Worm (Caenorhabditis elegans): ENCODE measurements around the gene C08F8.15.
"Not testable (repeated sequence)": the region's sequence is repeated elsewhere in the genome, so short reads cannot be mapped to it uniquely, and the experiment has no call there.

Gene C08F8.15

DNA sequence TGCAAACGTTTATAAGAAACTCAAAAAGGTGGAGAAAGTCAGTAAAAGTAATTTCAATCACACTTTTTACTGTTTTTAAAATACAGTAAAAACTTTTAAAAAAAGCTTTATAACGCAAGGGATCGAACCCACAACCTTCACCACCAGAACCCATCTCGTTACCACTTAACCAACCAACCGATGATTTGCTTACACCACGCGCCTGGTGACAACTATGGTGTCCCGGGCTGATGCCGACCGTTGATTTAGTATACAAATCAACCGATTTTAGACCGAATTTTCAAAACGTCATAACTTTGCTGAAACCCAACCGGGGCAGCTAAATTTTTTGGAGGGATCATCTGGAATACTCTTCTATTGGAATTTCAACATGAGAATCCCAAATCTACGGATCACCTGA lies 36.3 kb upstream of the C08F8.15 start:
- TF ChIP-seq ceh-100 (GFP tag; IDR thresholded peaks at IDR 0.05) (peak; percentile 65; the same call in 1 of the 2 replicates), B0261.1 (tag; optimal IDR thresholded peaks at IDR 0.05) (peak; percentile 47), tbp1 (GFP tag; optimal IDR thresholded peaks at IDR 0.05) (peak; percentile 77), egl-44 (GFP tag; IDR thresholded peaks at IDR 0.05) (peak; percentile 55; the same call in 1 of the 2 replicates), nfyb-1 (GFP tag; IDR thresholded peaks at IDR 0.05) (peak; percentile 70), D2030.7 (GFP tag; IDR thresholded peaks at IDR 0.05) (peak; percentile 60), hsf-1 (GFP tag; IDR thresholded peaks at IDR 0.05) (0 out of 2 replicates have a peak, but pooled peaks have one; percentile 58), C17E4.6 (GFP tag; IDR thresholded peaks at IDR 0.05) (0 out of 2 replicates have a peak, but pooled peaks have one; percentile 23), rpc-1 (tag; optimal IDR thresholded peaks at IDR 0.05) (peak; percentile 15), hmg-1.2 (GFP tag; IDR thresholded peaks at IDR 0.05) (peak; percentile 55), nhr-120 (GFP tag; IDR thresholded peaks at IDR 0.05) (0 out of 2 replicates have a peak, but pooled peaks have one; percentile 60), lin-26 (GFP tag; IDR thresholded peaks at IDR 0.05) (peak; percentile 91), ztf-25 (GFP tag; IDR thresholded peaks at IDR 0.05) (peak; percentile 82), Y95B8A.8 (GFP tag; IDR thresholded peaks at IDR 0.05) (0 out of 2 replicates have a peak, but pooled peaks have one; percentile 49)
- not testable (repeated sequence) for TF ChIP-seq rpc-1 (optimal IDR thresholded peaks at IDR 0.05)

DNA sequence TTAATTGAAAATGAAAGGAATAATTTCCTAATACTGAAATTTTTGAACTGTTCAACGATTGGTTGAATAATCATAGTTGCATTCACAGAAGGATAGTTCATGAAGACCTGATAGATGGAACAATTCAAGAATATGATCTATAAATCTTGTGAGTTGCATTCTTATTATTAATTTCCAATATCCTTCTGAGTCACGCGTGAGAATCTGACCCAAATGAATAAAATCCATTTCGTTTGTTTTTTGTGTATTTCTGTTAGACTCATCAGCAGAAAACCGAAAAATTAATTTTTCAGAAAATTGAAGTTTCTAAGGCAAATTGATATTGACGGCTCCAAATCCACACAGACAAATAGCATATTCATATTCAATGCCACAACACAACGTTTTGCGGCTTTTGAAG lies 28.8 kb upstream of the C08F8.15 start, which contains the start of gene fbxb-79:
TSS of gene fbxb-79 (minus strand) at position 101 of the 400 bp plus-strand sequence.
- TF ChIP-seq attf-3 (GFP tag; conservative IDR thresholded peaks at IDR 0.05) = no peak
- no peak for TF ChIP-seq D2030.7 (GFP tag; IDR thresholded peaks at IDR 0.05)
- TF ChIP-seq dox-1 (GFP tag; IDR thresholded peaks at IDR 0.05) = no peak
- no peak for TF ChIP-seq nfya-1 (tag; optimal IDR thresholded peaks at IDR 0.05; ENCODE audit: borderline replicate concordance, insufficient read depth)
- TF ChIP-seq gei-17 (GFP tag; optimal IDR thresholded peaks at IDR 0.05) = no peak
- no peak for TF ChIP-seq lir-1 (GFP tag; conservative IDR thresholded peaks at IDR 0.05)
- no peak for TF ChIP-seq lin-26 (GFP tag; IDR thresholded peaks at IDR 0.05)
- no peak for TF ChIP-seq rec-8 (tag; optimal IDR thresholded peaks at IDR 0.05)
- TF ChIP-seq rpc-1 (optimal IDR thresholded peaks at IDR 0.05) = no peak
- no peak for TF ChIP-seq rpc-1 (tag; optimal IDR thresholded peaks at IDR 0.05)
- no peak for TF ChIP-seq ccch-3 (GFP tag; optimal IDR thresholded peaks at IDR 0.05)
- no peak for TF ChIP-seq F33H1.4 (GFP tag; IDR thresholded peaks at IDR 0.05)
- no peak for TF ChIP-seq ztf-3 (GFP tag; optimal IDR thresholded peaks at IDR 0.05)
- TF ChIP-seq ets-4 (GFP tag; optimal IDR thresholded peaks at IDR 0.05) = no peak
- TF ChIP-seq madf-3 (GFP tag; IDR thresholded peaks at IDR 0.05) = no peak
- TF ChIP-seq ZK185.1 (tag; optimal IDR thresholded peaks at IDR 0.05; ENCODE audit: poor library complexity, severe bottlenecking) = no peak
- no peak for TF ChIP-seq hrde-1 (tag; optimal IDR thresholded peaks at IDR 0.05; ENCODE audit: borderline replicate concordance)
- TF ChIP-seq ztf-18 (tag; optimal IDR thresholded peaks at IDR 0.05) = no peak
- no peak for TF ChIP-seq snpc-3.4 (tag; optimal IDR thresholded peaks at IDR 0.05)
- no peak for TF ChIP-seq snpc-1.3 (tag; optimal IDR thresholded peaks at IDR 0.05; ENCODE audit: insufficient read depth)

DNA sequence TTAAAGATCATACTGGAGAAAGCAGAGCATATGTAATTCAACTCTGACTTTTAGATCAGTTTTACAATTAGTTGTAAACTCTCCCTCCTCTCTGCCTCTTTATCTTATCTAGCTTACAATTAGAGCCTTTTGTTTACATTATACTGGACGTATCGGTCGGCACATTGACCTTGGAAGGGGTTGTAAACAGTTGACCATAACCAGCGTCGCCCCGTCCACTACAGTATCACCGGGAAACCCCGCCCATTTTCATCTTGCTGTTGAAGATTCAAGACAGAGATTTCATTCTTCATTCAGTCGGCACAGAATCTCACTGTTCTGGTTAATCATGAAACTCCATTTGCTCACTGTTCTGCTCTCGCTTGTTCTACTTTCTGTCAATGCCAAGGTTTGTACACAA lies 26.1 kb upstream of the C08F8.15 start, which contains the start of gene sdz-27:
TSS of gene sdz-27 (plus strand) at position 301 of the 400 bp plus-strand sequence.
- no peak for TF ChIP-seq hlh-12 (tag; optimal IDR thresholded peaks at IDR 0.05)
- no peak for TF ChIP-seq dpff-1 (tag; optimal IDR thresholded peaks at IDR 0.05)
- TF ChIP-seq lsy-27 (tag; optimal IDR thresholded peaks at IDR 0.05; ENCODE audit: borderline replicate concordance, insufficient read depth) = no peak
- no peak for TF ChIP-seq nfya-1 (tag; optimal IDR thresholded peaks at IDR 0.05; ENCODE audit: borderline replicate concordance, insufficient read depth)
- TF ChIP-seq cebp-2 (GFP tag; IDR thresholded peaks at IDR 0.05) = no peak
- no peak for TF ChIP-seq lin-54 (GFP tag; optimal IDR thresholded peaks at IDR 0.05)
- no peak for TF ChIP-seq egl-18 (GFP tag; IDR thresholded peaks at IDR 0.05)
- no peak for TF ChIP-seq ztf-26 (tag; optimal IDR thresholded peaks at IDR 0.05)
- no peak for TF ChIP-seq let-607 (tag; optimal IDR thresholded peaks at IDR 0.05)
- no peak for TF ChIP-seq T26A5.8 (tag; optimal IDR thresholded peaks at IDR 0.05)
- no peak for TF ChIP-seq die-1 (tag; optimal IDR thresholded peaks at IDR 0.05)
- TF ChIP-seq F33H1.4 (GFP tag; IDR thresholded peaks at IDR 0.05) = no peak
- TF ChIP-seq F10E7.11 (tag; optimal IDR thresholded peaks at IDR 0.05) = no peak

Data from whole organism, young adult.